Worm (Caenorhabditis elegans) whole organism, late embryonic: ENCODE results near the gene apc-11.

Experiments used
- ceh-14 ChIP-seq: sonication (generic microtip); optimal IDR thresholded peaks from 2 replicates; lab custom pipeline; 2016; ENCODE audit warnings: missing genotype, missing genetic modification characterization, missing compliant biosample characterization
- dmd-4 ChIP-seq: sonication (generic microtip); optimal IDR thresholded peaks from 2 replicates; lab custom pipeline; 2016; ENCODE audit warnings: borderline replicate concordance, missing genetic modification characterization, missing compliant biosample characterization
- elt-2 ChIP-seq: sonication (generic microtip); optimal IDR thresholded peaks from 2 replicates; lab custom pipeline; 2016; ENCODE audit warnings: missing genetic modification reagents, missing genetic modification characterization, missing compliant biosample characterization
- hlh-8 ChIP-seq: sonication (generic microtip); optimal IDR thresholded peaks from 2 replicates; lab custom pipeline; 2016; ENCODE audit warnings: missing genotype, missing genetic modification characterization, missing compliant biosample characterization
- pha-4 ChIP-seq: fragments of 150-350 bp; optimal IDR thresholded peaks from 2 replicates; lab custom pipeline; 2018; ENCODE audit warnings: missing biosample characterization, missing genetic modification reagents, missing genetic modification characterization
- pqm-1 ChIP-seq: sonication (generic microtip); optimal IDR thresholded peaks from 2 replicates; lab custom pipeline; 2016; ENCODE audit warnings: missing genetic modification characterization, missing compliant biosample characterization
- rnt-1 ChIP-seq: sonication (generic microtip); optimal IDR thresholded peaks from 2 replicates; lab custom pipeline; 2016; ENCODE audit warnings: missing genetic modification characterization, missing compliant biosample characterization

DNA sequence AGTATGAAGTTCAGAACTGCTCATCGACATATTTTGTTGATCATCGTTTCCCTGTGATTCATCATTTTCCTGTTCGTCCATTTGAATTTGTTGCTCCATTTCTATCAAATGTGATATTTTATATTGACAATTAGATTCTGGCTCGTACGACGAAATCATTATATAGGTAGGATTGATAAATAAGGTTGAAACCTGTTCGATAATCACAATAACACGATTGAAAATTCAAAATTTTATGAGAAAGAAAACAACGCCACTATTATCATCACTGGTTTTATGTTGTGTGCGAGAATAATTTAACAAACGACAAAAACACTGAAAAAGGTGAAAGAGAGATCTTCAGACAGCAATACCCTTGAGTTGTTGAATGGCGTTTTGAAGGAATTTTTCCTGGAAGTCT lies at the start of gene apc-11:
- TF ChIP-seq ceh-14 (tag; lab: Kevin White, UChicago), result no peak
- no peak for TF ChIP-seq pha-4 (tag; lab: Kevin White, UChicago)
- no peak for TF ChIP-seq dmd-4 (tag; lab: Kevin White, UChicago)
- TF ChIP-seq rnt-1 (tag; lab: Kevin White, UChicago), result no peak
- no peak for TF ChIP-seq hlh-8
- TF ChIP-seq elt-2 (tag; lab: Kevin White, UChicago), result no peak
- no peak for TF ChIP-seq pqm-1 (tag; lab: Kevin White, UChicago)
